Fruit fly (Drosophila melanogaster) whole organism, embryonic: ENCODE data around the gene Orp8.

ENCODE experiments used
- Atf6 ChIP-seq: fragments of 200-800 bp; sonication (Bioruptor generic); IDR thresholded peaks from 2 replicates; pipeline ENCODE4 v1.3.6; 2022; ENCODE audit warnings: missing biosample characterization, missing genetic modification characterization
- Bgb ChIP-seq: fragments of 200-800 bp; sonication (Bioruptor generic); IDR thresholded peaks from 2 replicates; pipeline ENCODE4 v1.3.6; 2022; ENCODE audit warnings: missing biosample characterization, missing genetic modification characterization; ENCODE audit not compliant: partially characterized antibody
- CG10366 ChIP-seq: fragments of 200-800 bp; sonication (Bioruptor generic); IDR thresholded peaks from 2 replicates; pipeline ENCODE4 v1.3.6; 2022; ENCODE audit warnings: missing biosample characterization, missing genetic modification characterization
- CG10959 ChIP-seq: fragments of 200-800 bp; sonication (Bioruptor generic); IDR thresholded peaks from 2 replicates; pipeline ENCODE4 v1.3.6; 2022; ENCODE audit warnings: missing biosample characterization, missing genetic modification characterization
- CG11696 ChIP-seq: fragments of 200-800 bp; sonication (Bioruptor generic); IDR thresholded peaks from 2 replicates; pipeline ENCODE4 v1.3.6; 2022; ENCODE audit warnings: missing biosample characterization, missing genetic modification characterization
- CG12744 ChIP-seq: fragments of 200-800 bp; sonication (Bioruptor generic); optimal IDR thresholded peaks from 2 replicates; lab custom pipeline; 2016; ENCODE audit warnings: missing biosample characterization, missing genetic modification characterization
- CG14710 ChIP-seq: fragments of 200-800 bp; sonication (Bioruptor generic); optimal IDR thresholded peaks from 3 replicates; lab custom pipeline; 2019; ENCODE audit warnings: missing biosample characterization, mild to moderate bottlenecking, missing genetic modification characterization, moderate library complexity
- CG14965 ChIP-seq: fragments of 200-800 bp; sonication (Bioruptor generic); optimal IDR thresholded peaks from 2 replicates; lab custom pipeline; 2016; ENCODE audit warnings: missing biosample characterization, missing genetic modification characterization, borderline replicate concordance
- CG1647 ChIP-seq: fragments of 200-800 bp; sonication (Bioruptor generic); optimal IDR thresholded peaks from 3 replicates; lab custom pipeline; 2016; ENCODE audit warnings: missing biosample characterization, missing genetic modification characterization
- CG17568 ChIP-seq: fragments of 200-800 bp; sonication (Bioruptor generic); optimal IDR thresholded peaks from 2 replicates; lab custom pipeline; 2018; ENCODE audit warnings: missing biosample characterization, mild to moderate bottlenecking, missing genetic modification characterization, moderate library complexity
- CG18476 ChIP-seq: fragments of 200-800 bp; sonication (Bioruptor generic); optimal IDR thresholded peaks from 2 replicates; lab custom pipeline; 2016; ENCODE audit warnings: missing biosample characterization, mild to moderate bottlenecking, missing genetic modification characterization
- CG2875 ChIP-seq: fragments of 200-800 bp; sonication (Bioruptor generic); optimal IDR thresholded peaks from 2 replicates; lab custom pipeline; 2017; ENCODE audit warnings: missing biosample characterization, mild to moderate bottlenecking, missing genetic modification characterization, missing genetic modification reagents
- CG30020 ChIP-seq: fragments of 200-800 bp; optimal IDR thresholded peaks from 2 replicates; lab custom pipeline; 2019; ENCODE audit warnings: missing biosample characterization, mild to moderate bottlenecking, missing genetic modification characterization, moderate library complexity
- CG34376 ChIP-seq: fragments of 200-800 bp; sonication (Bioruptor generic); optimal IDR thresholded peaks from 2 replicates; lab custom pipeline; 2018; ENCODE audit warnings: missing biosample characterization, mild to moderate bottlenecking, missing genetic modification characterization
- CG4424 ChIP-seq: fragments of 200-800 bp; sonication (Bioruptor generic); optimal IDR thresholded peaks from 3 replicates; lab custom pipeline; 2016; ENCODE audit warnings: missing biosample characterization, missing genetic modification characterization
- CG4707 ChIP-seq: fragments of 200-800 bp; sonication (Bioruptor generic); optimal IDR thresholded peaks from 2 replicates; lab custom pipeline; 2018; ENCODE audit warnings: missing biosample characterization, mild to moderate bottlenecking, missing genetic modification characterization, moderate library complexity
- CG7357 ChIP-seq: fragments of 200-800 bp; sonication (Bioruptor generic); IDR thresholded peaks from 3 replicates; pipeline ENCODE4 v1.3.6; 2022; ENCODE audit warnings: missing biosample characterization, missing genetic modification characterization
- CG8290 ChIP-seq, 3 experiments: fragments of 200-800 bp; sonication (Bioruptor generic); optimal IDR thresholded peaks; 2 replicates each; lab custom pipeline; 2016 to 2019; ENCODE audit warnings: missing biosample characterization in 3 of 3, missing genetic modification characterization in 3 of 3, mild to moderate bottlenecking in 2 of 3, moderate library complexity in 1 of 3
- CG9727 ChIP-seq: fragments of 200-800 bp; sonication (Bioruptor generic); optimal IDR thresholded peaks from 3 replicates; lab custom pipeline; 2017; ENCODE audit warnings: missing biosample characterization, mild to moderate bottlenecking, missing genetic modification characterization
- Camta ChIP-seq: fragments of 200-800 bp; sonication (Bioruptor generic); optimal IDR thresholded peaks from 2 replicates; lab custom pipeline; 2016; ENCODE audit warnings: missing biosample characterization, missing genetic modification characterization
- CoRest ChIP-seq: fragments of 200-800 bp; sonication (Bioruptor generic); optimal IDR thresholded peaks from 3 replicates; lab custom pipeline; 2018; ENCODE audit warnings: missing biosample characterization, mild to moderate bottlenecking, missing genetic modification characterization, moderate library complexity
- ERR ChIP-seq: fragments of 200-800 bp; sonication (Bioruptor generic); optimal IDR thresholded peaks from 2 replicates; lab custom pipeline; 2016; ENCODE audit warnings: missing biosample characterization, missing genetic modification characterization
- Fer2 ChIP-seq: fragments of 200-800 bp; sonication (Bioruptor generic); optimal IDR thresholded peaks from 2 replicates; lab custom pipeline; 2018; ENCODE audit warnings: missing biosample characterization, mild to moderate bottlenecking, missing genetic modification characterization, moderate library complexity
- GATAe ChIP-seq: fragments of 200-800 bp; sonication (Bioruptor generic); conservative IDR thresholded peaks from 2 replicates; pipeline ENCODE4 v1.3.6; 2022; ENCODE audit warnings: missing biosample characterization, missing genetic modification characterization
- HLH54F ChIP-seq: fragments of 200-800 bp; sonication (Bioruptor generic); optimal IDR thresholded peaks from 3 replicates; lab custom pipeline; 2016; ENCODE audit warnings: missing biosample characterization, missing genetic modification characterization
- Hmx ChIP-seq: fragments of 200-800 bp; sonication (Bioruptor generic); optimal IDR thresholded peaks from 2 replicates; lab custom pipeline; 2016; ENCODE audit warnings: missing biosample characterization, missing genetic modification characterization
- Hr3 ChIP-seq: fragments of 200-800 bp; sonication (Bioruptor generic); optimal IDR thresholded peaks from 3 replicates; lab custom pipeline; 2016; ENCODE audit warnings: missing biosample characterization, missing genetic modification characterization
- Hsf ChIP-seq: fragments of 200-800 bp; sonication (Bioruptor generic); optimal IDR thresholded peaks from 3 replicates; lab custom pipeline; 2016; ENCODE audit warnings: missing biosample characterization, missing genetic modification characterization
- Mad ChIP-seq: fragments of 200-800 bp; sonication (Bioruptor generic); optimal IDR thresholded peaks from 2 replicates; lab custom pipeline; 2016; ENCODE audit warnings: missing biosample characterization, missing genetic modification characterization
- Meics ChIP-seq: fragments of 200-800 bp; sonication (Bioruptor generic); optimal IDR thresholded peaks from 2 replicates; lab custom pipeline; 2017; ENCODE audit warnings: missing biosample characterization, mild to moderate bottlenecking, missing genetic modification characterization
- Neu2 ChIP-seq: fragments of 200-800 bp; sonication (Bioruptor generic); optimal IDR thresholded peaks from 3 replicates; lab custom pipeline; 2016; ENCODE audit warnings: missing biosample characterization, missing genetic modification characterization, borderline replicate concordance
- Ssrp ChIP-seq: fragments of 200-800 bp; sonication (Bioruptor generic); optimal IDR thresholded peaks from 2 replicates; lab custom pipeline; 2018; ENCODE audit warnings: missing biosample characterization, mild to moderate bottlenecking, missing genetic modification characterization, moderate library complexity
- ash1 ChIP-seq: fragments of 200-800 bp; sonication (Bioruptor generic); optimal IDR thresholded peaks from 2 replicates; lab custom pipeline; 2018; ENCODE audit warnings: missing biosample characterization, mild to moderate bottlenecking, missing genetic modification characterization
- br ChIP-seq: fragments of >200 bp; optimal IDR thresholded peaks from 2 replicates; lab custom pipeline; 2017
- btn ChIP-seq: fragments of 200-800 bp; sonication (Bioruptor generic); optimal IDR thresholded peaks from 2 replicates; lab custom pipeline; 2016; ENCODE audit warnings: missing biosample characterization, missing genetic modification characterization
- chif ChIP-seq, 2 experiments: fragments of 200-800 bp; sonication (Bioruptor generic); optimal IDR thresholded peaks; 3 replicates each; lab custom pipeline; 2016; ENCODE audit warnings: missing biosample characterization in 2 of 2, missing genetic modification characterization in 2 of 2
- crp ChIP-seq, 2 experiments: fragments of 200-800 bp; sonication (Bioruptor generic); optimal IDR thresholded peaks; 2 replicates in 1 of 2; 3 replicates in 1 of 2; lab custom pipeline; 2017; ENCODE audit warnings: missing biosample characterization in 2 of 2, missing genetic modification characterization in 2 of 2, mild to moderate bottlenecking in 1 of 2, moderate library complexity in 1 of 2
- dm ChIP-seq: fragments of 200-800 bp; sonication (Bioruptor generic); optimal IDR thresholded peaks from 3 replicates; lab custom pipeline; 2016; ENCODE audit warnings: missing biosample characterization, missing genetic modification characterization
- dpn ChIP-seq, 2 experiments: fragments of 200-800 bp; sonication (Bioruptor generic); optimal IDR thresholded peaks; 3 replicates each; lab custom pipeline; 2016; ENCODE audit warnings: missing biosample characterization in 2 of 2, missing genetic modification characterization in 2 of 2
- en ChIP-seq: fragments of 200-800 bp; sonication (Bioruptor generic); optimal IDR thresholded peaks from 2 replicates; lab custom pipeline; 2016; ENCODE audit warnings: missing biosample characterization, missing genetic modification characterization
- grn ChIP-seq: fragments of 200-800 bp; sonication (Bioruptor generic); optimal IDR thresholded peaks from 3 replicates; lab custom pipeline; 2017; ENCODE audit warnings: missing biosample characterization, missing genetic modification characterization
- inv ChIP-seq: fragments of 200-800 bp; sonication (Bioruptor generic); IDR thresholded peaks from 2 replicates; pipeline ENCODE4 v1.3.6; 2022; ENCODE audit warnings: missing biosample characterization, missing genetic modification characterization; ENCODE audit not compliant: partially characterized antibody
- klu ChIP-seq: fragments of 200-800 bp; sonication (Bioruptor generic); IDR thresholded peaks from 2 replicates; pipeline ENCODE4 v1.3.6; 2022; ENCODE audit warnings: missing biosample characterization, missing genetic modification characterization
- org-1 ChIP-seq: fragments of 200-800 bp; sonication (Bioruptor generic); optimal IDR thresholded peaks from 2 replicates; lab custom pipeline; 2017; ENCODE audit warnings: missing biosample characterization, missing genetic modification characterization
- pzg ChIP-seq: fragments of 200-800 bp; sonication (Bioruptor generic); optimal IDR thresholded peaks from 3 replicates; lab custom pipeline; 2018; ENCODE audit warnings: missing biosample characterization, mild to moderate bottlenecking, missing genetic modification characterization, moderate library complexity
- sens ChIP-seq: fragments of 200-800 bp; sonication (Bioruptor generic); peaks from one replicate; lab custom pipeline; 2016; ENCODE audit warnings: missing biosample characterization, missing genetic modification characterization
- slbo ChIP-seq: fragments of 200-800 bp; sonication (Bioruptor generic); IDR thresholded peaks from 2 replicates; pipeline ENCODE4 v1.3.6; 2022; ENCODE audit warnings: missing biosample characterization, missing genetic modification characterization
- unpg ChIP-seq: fragments of 200-800 bp; sonication (Bioruptor generic); optimal IDR thresholded peaks from 3 replicates; lab custom pipeline; 2018; ENCODE audit warnings: missing biosample characterization, mild to moderate bottlenecking, missing genetic modification characterization, moderate library complexity
- wek ChIP-seq: fragments of 200-800 bp; sonication (Bioruptor generic); optimal IDR thresholded peaks from 3 replicates; lab custom pipeline; 2018; ENCODE audit warnings: missing biosample characterization, mild to moderate bottlenecking, missing genetic modification characterization, moderate library complexity

Orp8 gene

DNA sequence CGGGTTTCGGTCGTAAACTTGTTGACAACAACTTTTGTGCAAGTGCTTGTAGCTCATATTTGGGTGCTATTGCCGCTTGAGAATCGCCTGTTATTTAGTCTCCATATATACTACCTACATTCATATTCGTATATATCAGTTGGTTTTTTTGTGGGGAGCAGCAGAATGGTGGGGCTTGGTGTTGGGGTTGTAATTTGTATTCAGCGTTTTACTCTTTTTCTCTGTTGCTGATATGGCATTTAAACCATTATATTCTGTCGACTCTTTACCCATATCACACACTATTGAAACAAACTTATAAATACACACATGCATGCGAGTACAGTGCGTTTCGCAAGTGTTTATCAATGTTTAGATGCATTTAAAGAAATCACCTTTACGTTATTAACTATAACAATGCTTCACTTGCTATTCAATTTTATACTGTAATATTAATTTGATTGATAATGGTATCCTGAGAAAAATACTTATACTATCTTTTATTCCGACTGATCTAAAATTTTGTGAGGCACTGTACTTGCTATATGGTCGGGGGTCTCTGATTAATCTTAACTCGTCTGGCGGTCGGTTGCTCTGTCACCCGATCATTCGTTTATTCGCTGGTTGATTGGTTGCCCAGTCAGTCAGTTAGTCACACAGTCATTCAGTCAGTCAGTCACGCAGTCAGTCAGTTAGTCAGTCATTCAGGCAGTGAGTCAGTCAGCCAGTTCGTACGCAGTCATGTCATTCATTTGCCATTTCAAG, 47.7 kb upstream of the Orp8 start (continued):
- TF ChIP-seq Meics (peak; percentile 92), dm (GFP tag; lab: Kevin White, UChicago) (peak; percentile 22), wek (peak; percentile 35), Mad (GFP tag; lab: Kevin White, UChicago) (peak; percentile 25), CG34376 (GFP tag; lab: Kevin White, UChicago) (peak; percentile 75), Ssrp (tag; lab: Kevin White, UChicago) (peak; percentile 73), GATAe (GFP tag; lab: Robert Waterston, UW) (peak; percentile 61), CG17568 (GFP tag; lab: Kevin White, UChicago) (peak; percentile 83), ash1 (GFP tag; lab: Kevin White, UChicago) (peak; percentile 53), CG7357 (GFP tag; lab: Robert Waterston, UW) (peak; percentile 62; the same call in 2 of the 3 replicates), btn (GFP tag; lab: Kevin White, UChicago) (peak; percentile 25), CG2875 (GFP tag; lab: Kevin White, UChicago) (peak; percentile 62), Camta (GFP tag; lab: Kevin White, UChicago) (peak; percentile 63), CG10959 (no peak), CG14710 (tag; lab: Kevin White, UChicago) (peak; percentile 58), crp (GFP tag; optimal IDR thresholded peaks at IDR 0.05; lab: Kevin White, UChicago) (peak in 1 of 2 experiments; percentile 25), Hsf (GFP tag; lab: Kevin White, UChicago) (peak; percentile 77), dpn (GFP tag; optimal IDR thresholded peaks at IDR 0.05; lab: Kevin White, UChicago) (peak; percentile 77 to 80), pzg (GFP tag; lab: Kevin White, UChicago) (peak; percentile 5), CG12744 (GFP tag; lab: Kevin White, UChicago) (peak; percentile 44), chif (GFP tag; optimal IDR thresholded peaks at IDR 0.05; lab: Kevin White, UChicago) (peak; percentile 25 to 70), sens (GFP tag; lab: Kevin White, UChicago) (peak; percentile 91), CoRest (tag; lab: Kevin White, UChicago) (peak; percentile 92), slbo (GFP tag; lab: Robert Waterston, UW) (peak; percentile 90), CG11696 (GFP tag; lab: Robert Waterston, UW) (peak; percentile 67; the same call in 1 of the 2 replicates), CG10366 (peak; percentile 81), br (lab: Kevin White, UChicago) (no peak), HLH54F (GFP tag; lab: Kevin White, UChicago) (peak; percentile 73), CG4707 (GFP tag; lab: Kevin White, UChicago) (peak; percentile 60), grn (GFP tag; lab: Kevin White, UChicago) (peak; percentile 60), Bgb (GFP tag; lab: Robert Waterston, UW) (no peak), Atf6 (GFP tag; lab: Robert Waterston, UW) (peak; percentile 93), CG8290 (GFP tag; optimal IDR thresholded peaks at IDR 0.05; lab: Kevin White, UChicago) (peak; percentile 28), CG8290 (tag; optimal IDR thresholded peaks at IDR 0.05; lab: Kevin White, UChicago) (peak in 1 of 2 experiments; percentile 97), Hmx (peak; percentile 52), CG4424 (GFP tag; lab: Kevin White, UChicago) (peak; percentile 63), Neu2 (GFP tag; lab: Kevin White, UChicago) (no peak), CG9727 (GFP tag; lab: Kevin White, UChicago) (peak; percentile 86), CG18476 (GFP tag; lab: Kevin White, UChicago) (peak; percentile 78), ERR (GFP tag; lab: Kevin White, UChicago) (peak; percentile 46), unpg (GFP tag; lab: Kevin White, UChicago) (peak; percentile 91), inv (GFP tag; lab: Robert Waterston, UW) (no peak), CG30020 (tag; lab: Kevin White, UChicago) (peak; percentile 37), org-1 (GFP tag; lab: Kevin White, UChicago) (peak; percentile 89), CG14965 (GFP tag; lab: Kevin White, UChicago) (no peak), Fer2 (tag; lab: Kevin White, UChicago) (peak; percentile 84), klu (GFP tag; lab: Robert Waterston, UW) (peak; percentile 71; the same call in 1 of the 2 replicates), Hr3 (GFP tag; lab: Kevin White, UChicago) (peak; percentile 79), en (GFP tag; lab: Kevin White, UChicago) (no peak), CG1647 (peak; percentile 63)
